Worm (Caenorhabditis elegans) whole organism, early embryonic: ENCODE results near the gene rpoa-49.

Experiments
- B0310.2 ChIP-seq: sonication (generic microtip); optimal IDR thresholded peaks from 2 replicates; lab custom pipeline; 2016; ENCODE audit warnings: mild to moderate bottlenecking, missing genetic modification characterization, missing compliant biosample characterization
- F13C5.2 ChIP-seq: sonication (generic microtip); optimal IDR thresholded peaks from 2 replicates; lab custom pipeline; 2017; ENCODE audit warnings: mild to moderate bottlenecking, missing genetic modification characterization, inconsistent platforms, missing compliant biosample characterization
- aly-1 ChIP-seq: sonication (generic microtip); optimal IDR thresholded peaks from 2 replicates; lab custom pipeline; 2016; ENCODE audit warnings: missing genetic modification characterization, missing compliant biosample characterization
- ama-1 ChIP-seq: fragments of 150-350 bp; optimal IDR thresholded peaks from 2 replicates; lab custom pipeline; 2014
- ceh-13 ChIP-seq: fragments of 200-800 bp; sonication (Bioruptor generic); optimal IDR thresholded peaks from 2 replicates; lab custom pipeline; 2018; ENCODE audit warnings: mild to moderate bottlenecking, missing genetic modification characterization, missing compliant biosample characterization
- ceh-36 ChIP-seq: sonication (generic microtip); optimal IDR thresholded peaks from 2 replicates; lab custom pipeline; 2016; ENCODE audit warnings: missing genetic modification characterization, inconsistent platforms, missing compliant biosample characterization
- ets-7 ChIP-seq: sonication (generic microtip); optimal IDR thresholded peaks from 2 replicates; lab custom pipeline; 2016; ENCODE audit warnings: missing genotype, missing genetic modification characterization, missing compliant biosample characterization
- flt-1 ChIP-seq: fragments of 200-800 bp; sonication (Bioruptor generic); IDR thresholded peaks from 2 replicates; pipeline ENCODE4 v1.3.6; 2022; ENCODE audit warnings: missing genetic modification characterization, missing compliant biosample characterization
- hmbx-1 ChIP-seq: sonication (generic microtip); optimal IDR thresholded peaks from 2 replicates; lab custom pipeline; 2016; ENCODE audit warnings: mild to moderate bottlenecking, missing genetic modification characterization, missing compliant biosample characterization
- hmg-4 ChIP-seq: fragments of 200-800 bp; sonication (Bioruptor generic); optimal IDR thresholded peaks from 2 replicates; lab custom pipeline; 2018; ENCODE audit warnings: mild to moderate bottlenecking, missing genetic modification characterization, missing compliant biosample characterization
- hnd-1 ChIP-seq: sonication (generic microtip); optimal IDR thresholded peaks from 2 replicates; lab custom pipeline; 2016; ENCODE audit warnings: missing genetic modification characterization, missing compliant biosample characterization
- pes-1 ChIP-seq: fragments of 200-800 bp; sonication (Bioruptor generic); IDR thresholded peaks from 2 replicates; pipeline ENCODE4 v1.3.6; 2022; ENCODE audit warnings: missing genetic modification reagents, missing genetic modification characterization, missing compliant biosample characterization
- scrt-1 ChIP-seq: fragments of 200-800 bp; sonication (Bioruptor generic); IDR thresholded peaks from 2 replicates; pipeline ENCODE4 v1.3.6; 2022; ENCODE audit warnings: missing genetic modification characterization, missing compliant biosample characterization
- sea-1 ChIP-seq: fragments of 200-800 bp; sonication (Bioruptor generic); conservative IDR thresholded peaks from 2 replicates; pipeline ENCODE4 v1.3.6; 2022; ENCODE audit warnings: missing genetic modification characterization, missing compliant biosample characterization
- tbx-11 ChIP-seq: fragments of 200-800 bp; sonication (Bioruptor generic); IDR thresholded peaks from 2 replicates; pipeline ENCODE4 v1.3.6; 2022; ENCODE audit warnings: missing genetic modification characterization, missing compliant biosample characterization
- tbx-37 ChIP-seq: fragments of 200-800 bp; sonication (Bioruptor generic); conservative IDR thresholded peaks from 2 replicates; pipeline ENCODE4 v1.3.6; 2022; ENCODE audit warnings: missing genetic modification reagents, missing genetic modification characterization, missing compliant biosample characterization
- tra-4 ChIP-seq: sonication (generic microtip); optimal IDR thresholded peaks from 2 replicates; lab custom pipeline; 2017; ENCODE audit warnings: missing genetic modification characterization, missing compliant biosample characterization

rpoa-49 gene

ce11 chrII:87937-88336 is 43.1 kb downstream of the rpoa-49 start:
- TF ChIP-seq sea-1 (GFP tag; lab: Robert Waterston, UW) (no peak), ceh-36 (tag; lab: Kevin White, UChicago) (no peak), tra-4 (no peak), ama-1 (no peak), F13C5.2 (tag; lab: Kevin White, UChicago) (no peak), scrt-1 (GFP tag; lab: Robert Waterston, UW) (no peak), hmg-4 (GFP tag; lab: Kevin White, UChicago) (no peak), flt-1 (GFP tag; lab: Robert Waterston, UW) (no peak), ceh-13 (GFP tag; lab: Kevin White, UChicago) (no peak), B0310.2 (tag; lab: Kevin White, UChicago) (no peak)

ce11 chrII:91419-91818 is 46.6 kb downstream of the rpoa-49 start, which contains the start of gene mcat-1:
mcat-1 (minus strand) TSS chrII:91519.
- TF ChIP-seq tra-4 (no peak), pes-1 (GFP tag; lab: Robert Waterston, UW) (no peak), tbx-11 (GFP tag; lab: Robert Waterston, UW) (no peak), F13C5.2 (tag; lab: Kevin White, UChicago) (no peak), aly-1 (tag; lab: Kevin White, UChicago) (no peak), scrt-1 (GFP tag; lab: Robert Waterston, UW) (no peak), hmg-4 (GFP tag; lab: Kevin White, UChicago) (no peak), ceh-13 (GFP tag; lab: Kevin White, UChicago) (no peak), flt-1 (GFP tag; lab: Robert Waterston, UW) (no peak), ceh-36 (tag; lab: Kevin White, UChicago) (no peak), ama-1 (no peak), hmbx-1 (no peak), B0310.2 (tag; lab: Kevin White, UChicago) (no peak), tbx-37 (GFP tag; lab: Robert Waterston, UW) (no peak), sea-1 (GFP tag; lab: Robert Waterston, UW) (no peak), ets-7 (no peak), hnd-1 (tag; lab: Kevin White, UChicago) (no peak)

- TF ChIP-seq flt-1 (GFP tag; lab: Robert Waterston, UW), result no peak
- no peak for TF ChIP-seq tra-4
- TF ChIP-seq hmg-4 (GFP tag; lab: Kevin White, UChicago), result no peak
- TF ChIP-seq ets-7, result no peak
- no peak for TF ChIP-seq scrt-1 (GFP tag; lab: Robert Waterston, UW)
- TF ChIP-seq ceh-13 (GFP tag; lab: Kevin White, UChicago), result no peak
- TF ChIP-seq ama-1, result no peak
Measured at ce11 chrII:95177-95576, 50.3 kb downstream of the rpoa-49 start, which contains the start of gene C50D2.7. C50D2.7 (minus strand) TSS chrII:95277.
